Fruit fly (Drosophila melanogaster) whole organism, embryonic: ENCODE data around the gene Tim17a2.

Experiments
- Ada2b ChIP-seq: fragments of 200-800 bp; sonication (Bioruptor generic); IDR thresholded peaks from 2 replicates; pipeline ENCODE4 v1.3.6; 2022; ENCODE audit warnings: missing biosample characterization, missing genetic modification characterization
- Atf3 ChIP-seq: fragments of 200-800 bp; sonication (Bioruptor generic); optimal IDR thresholded peaks from 3 replicates; lab custom pipeline; 2016; ENCODE audit warnings: missing biosample characterization, missing genetic modification characterization
- B-H2 ChIP-seq: fragments of 200-800 bp; sonication (Bioruptor generic); optimal IDR thresholded peaks from 2 replicates; lab custom pipeline; 2018; ENCODE audit warnings: missing biosample characterization, mild to moderate bottlenecking, missing genetic modification characterization
- CG10274 ChIP-seq: fragments of 200-800 bp; sonication (Bioruptor generic); optimal IDR thresholded peaks from 3 replicates; lab custom pipeline; 2017; ENCODE audit warnings: missing biosample characterization, mild to moderate bottlenecking, missing genetic modification characterization
- CG11247 ChIP-seq: fragments of 200-800 bp; sonication (Bioruptor generic); IDR thresholded peaks from 2 replicates; pipeline ENCODE4 v1.3.6; 2022; ENCODE audit warnings: missing biosample characterization, missing genetic modification characterization
- CG11695 ChIP-seq: fragments of 200-800 bp; sonication (Bioruptor generic); IDR thresholded peaks from 3 replicates; pipeline ENCODE4 v1.3.6; 2022; ENCODE audit warnings: missing biosample characterization, missing genetic modification characterization
- CG11696 ChIP-seq: fragments of 200-800 bp; sonication (Bioruptor generic); IDR thresholded peaks from 2 replicates; pipeline ENCODE4 v1.3.6; 2022; ENCODE audit warnings: missing biosample characterization, missing genetic modification characterization
- CG12155 ChIP-seq: fragments of 200-800 bp; sonication (Bioruptor generic); optimal IDR thresholded peaks from 3 replicates; lab custom pipeline; 2016; ENCODE audit warnings: missing biosample characterization, missing genetic modification characterization
- CG12942 ChIP-seq: fragments of 200-800 bp; sonication (Bioruptor generic); optimal IDR thresholded peaks from 3 replicates; lab custom pipeline; 2016; ENCODE audit warnings: missing biosample characterization, missing genetic modification characterization
- CG13123 ChIP-seq: fragments of 200-800 bp; sonication (Bioruptor generic); optimal IDR thresholded peaks from 2 replicates; lab custom pipeline; 2016; ENCODE audit warnings: missing biosample characterization, missing genetic modification characterization
- CG13424 ChIP-seq: fragments of 200-800 bp; sonication (Bioruptor generic); optimal IDR thresholded peaks from 2 replicates; lab custom pipeline; 2019; ENCODE audit warnings: missing biosample characterization, mild to moderate bottlenecking, missing genetic modification characterization, moderate library complexity
- CG17359 ChIP-seq: fragments of 200-800 bp; sonication (Bioruptor generic); optimal IDR thresholded peaks from 3 replicates; lab custom pipeline; 2018; ENCODE audit warnings: missing biosample characterization, mild to moderate bottlenecking, missing genetic modification characterization, moderate library complexity
- CG17385 ChIP-seq: fragments of 200-800 bp; sonication (Bioruptor generic); optimal IDR thresholded peaks from 3 replicates; lab custom pipeline; 2018; ENCODE audit warnings: missing biosample characterization, mild to moderate bottlenecking, missing genetic modification characterization
- CG17568 ChIP-seq: fragments of 200-800 bp; sonication (Bioruptor generic); optimal IDR thresholded peaks from 2 replicates; lab custom pipeline; 2018; ENCODE audit warnings: missing biosample characterization, mild to moderate bottlenecking, missing genetic modification characterization, moderate library complexity
- CG18011 ChIP-seq: fragments of 200-800 bp; sonication (Bioruptor generic); optimal IDR thresholded peaks from 2 replicates; lab custom pipeline; 2017; ENCODE audit warnings: missing biosample characterization, missing genetic modification characterization, mild to moderate bottlenecking, moderate library complexity, missing genotype
- CG18476 ChIP-seq: fragments of 200-800 bp; sonication (Bioruptor generic); optimal IDR thresholded peaks from 2 replicates; lab custom pipeline; 2016; ENCODE audit warnings: missing biosample characterization, mild to moderate bottlenecking, missing genetic modification characterization
- CG2129 ChIP-seq: fragments of 200-800 bp; sonication (Bioruptor generic); IDR thresholded peaks from 2 replicates; pipeline ENCODE4 v1.3.6; 2022; ENCODE audit warnings: missing biosample characterization, missing genetic modification characterization; ENCODE audit not compliant: partially characterized antibody
- CG3163 ChIP-seq: fragments of 200-800 bp; sonication (Bioruptor generic); optimal IDR thresholded peaks from 3 replicates; lab custom pipeline; 2016; ENCODE audit warnings: missing biosample characterization, missing genetic modification characterization
- CG4730 ChIP-seq: fragments of 200-800 bp; sonication (Bioruptor generic); IDR thresholded peaks from 2 replicates; pipeline ENCODE4 v1.3.6; 2022; ENCODE audit warnings: missing biosample characterization, missing genetic modification characterization
- CG7786 ChIP-seq: fragments of 200-800 bp; sonication (Bioruptor generic); optimal IDR thresholded peaks from 2 replicates; lab custom pipeline; 2016; ENCODE audit warnings: missing biosample characterization, missing genetic modification characterization
- CG7987 ChIP-seq: fragments of 200-800 bp; sonication (Bioruptor generic); optimal IDR thresholded peaks from 2 replicates; lab custom pipeline; 2018; ENCODE audit warnings: missing biosample characterization, mild to moderate bottlenecking, missing genetic modification characterization, moderate library complexity
- CG8089 ChIP-seq: fragments of 200-800 bp; sonication (Bioruptor generic); optimal IDR thresholded peaks from 3 replicates; lab custom pipeline; 2016; ENCODE audit warnings: missing biosample characterization, missing genetic modification characterization
- CG8478 ChIP-seq: fragments of >200 bp; optimal IDR thresholded peaks from 2 replicates; lab custom pipeline; 2018
- CG8944 ChIP-seq: fragments of 200-800 bp; sonication (Bioruptor generic); optimal IDR thresholded peaks from 3 replicates; lab custom pipeline; 2016; ENCODE audit warnings: missing biosample characterization, missing genetic modification characterization
- CG9817 ChIP-seq: fragments of 200-800 bp; sonication (Bioruptor generic); optimal IDR thresholded peaks from 2 replicates; lab custom pipeline; 2018; ENCODE audit warnings: missing biosample characterization, mild to moderate bottlenecking, missing genetic modification characterization, moderate library complexity
- CG9932 ChIP-seq: fragments of 200-800 bp; sonication (Bioruptor generic); IDR thresholded peaks from 2 replicates; pipeline ENCODE4 v1.3.6; 2022; ENCODE audit warnings: missing biosample characterization, missing genetic modification characterization
- Dek ChIP-seq: fragments of 200-800 bp; sonication (Bioruptor generic); optimal IDR thresholded peaks from 3 replicates; lab custom pipeline; 2019; ENCODE audit warnings: missing biosample characterization, mild to moderate bottlenecking, missing genetic modification characterization, moderate library complexity
- Doc3 ChIP-seq: fragments of 200-800 bp; sonication (Bioruptor generic); IDR thresholded peaks from 3 replicates; pipeline ENCODE4 v1.3.6; 2022; ENCODE audit warnings: missing biosample characterization, missing genetic modification characterization; ENCODE audit not compliant: partially characterized antibody
- Hey ChIP-seq: fragments of 200-800 bp; sonication (Bioruptor generic); optimal IDR thresholded peaks from 3 replicates; lab custom pipeline; 2018; ENCODE audit warnings: missing biosample characterization, mild to moderate bottlenecking, missing genetic modification characterization
- PHDP ChIP-seq: fragments of 200-800 bp; sonication (Bioruptor generic); optimal IDR thresholded peaks from 3 replicates; lab custom pipeline; 2018; ENCODE audit warnings: missing biosample characterization, mild to moderate bottlenecking, missing genetic modification characterization, moderate library complexity
- Sin3A ChIP-seq: fragments of >200 bp; optimal IDR thresholded peaks from 2 replicates; lab custom pipeline; 2018
- Sox100B ChIP-seq: fragments of 200-800 bp; sonication (Bioruptor generic); optimal IDR thresholded peaks from 3 replicates; lab custom pipeline; 2018; ENCODE audit warnings: missing biosample characterization, mild to moderate bottlenecking, missing genetic modification characterization
- Stat92E ChIP-seq, 3 experiments: fragments of >200 bp in 2 of 3; fragments of 200-800 bp in 1 of 3; sonication (Bioruptor generic) in 1 of 3; optimal IDR thresholded peaks; 2 replicates each; lab custom pipeline; 2017 to 2019; ENCODE audit warnings: missing biosample characterization in 3 of 3, missing genetic modification characterization in 3 of 3, mild to moderate bottlenecking in 1 of 3, moderate library complexity in 1 of 3
- ac ChIP-seq: fragments of 200-800 bp; sonication (Bioruptor generic); optimal IDR thresholded peaks from 3 replicates; lab custom pipeline; 2017; ENCODE audit warnings: missing biosample characterization, mild to moderate bottlenecking, missing genetic modification characterization
- ap ChIP-seq: fragments of 200-800 bp; sonication (Bioruptor generic); IDR thresholded peaks from 2 replicates; pipeline ENCODE4 v1.3.6; 2022; ENCODE audit warnings: missing biosample characterization, missing genetic modification characterization
- ash1 ChIP-seq: fragments of 200-800 bp; sonication (Bioruptor generic); optimal IDR thresholded peaks from 2 replicates; lab custom pipeline; 2018; ENCODE audit warnings: missing biosample characterization, mild to moderate bottlenecking, missing genetic modification characterization
- btn ChIP-seq: fragments of 200-800 bp; sonication (Bioruptor generic); optimal IDR thresholded peaks from 2 replicates; lab custom pipeline; 2016; ENCODE audit warnings: missing biosample characterization, missing genetic modification characterization
- dati ChIP-seq: fragments of 200-800 bp; sonication (Bioruptor generic); IDR thresholded peaks from 2 replicates; pipeline ENCODE4 v1.3.6; 2022; ENCODE audit warnings: missing biosample characterization, missing genetic modification characterization
- exex ChIP-seq: fragments of 200-800 bp; sonication (Bioruptor generic); optimal IDR thresholded peaks from 4 replicates; lab custom pipeline; 2018; ENCODE audit warnings: missing biosample characterization, mild to moderate bottlenecking, missing genetic modification characterization, moderate library complexity
- eyg ChIP-seq: fragments of 200-800 bp; sonication (Bioruptor generic); optimal IDR thresholded peaks from 3 replicates; lab custom pipeline; 2016; ENCODE audit warnings: missing biosample characterization, missing genetic modification characterization
- ken ChIP-seq: fragments of 200-800 bp; sonication (Bioruptor generic); IDR thresholded peaks from 3 replicates; pipeline ENCODE4 v1.3.6; 2022; ENCODE audit warnings: missing biosample characterization, missing genetic modification characterization
- odd ChIP-seq: fragments of 200-800 bp; sonication (Bioruptor generic); optimal IDR thresholded peaks from 2 replicates; lab custom pipeline; 2017; ENCODE audit warnings: missing biosample characterization, mild to moderate bottlenecking, missing genetic modification characterization
- ranshi ChIP-seq: fragments of 200-800 bp; sonication (Bioruptor generic); IDR thresholded peaks from 2 replicates; pipeline ENCODE4 v1.3.6; 2022; ENCODE audit warnings: missing biosample characterization, missing genetic modification characterization
- run ChIP-seq: fragments of 200-800 bp; sonication (Bioruptor generic); optimal IDR thresholded peaks from 3 replicates; lab custom pipeline; 2018; ENCODE audit warnings: missing biosample characterization, mild to moderate bottlenecking, missing genetic modification characterization
- tap ChIP-seq: fragments of 200-800 bp; optimal IDR thresholded peaks from 3 replicates; lab custom pipeline; 2019; ENCODE audit warnings: missing biosample characterization, mild to moderate bottlenecking, missing genetic modification characterization, moderate library complexity
- tgo ChIP-seq: fragments of 200-800 bp; sonication (Bioruptor generic); IDR thresholded peaks from 3 replicates; pipeline ENCODE4 v1.3.6; 2022; ENCODE audit warnings: missing biosample characterization, missing genetic modification characterization
- twi ChIP-seq: fragments of 200-800 bp; optimal IDR thresholded peaks from 2 replicates; lab custom pipeline; 2019; ENCODE audit warnings: missing biosample characterization, mild to moderate bottlenecking, missing genetic modification characterization, moderate library complexity
- unpg ChIP-seq: fragments of 200-800 bp; sonication (Bioruptor generic); optimal IDR thresholded peaks from 3 replicates; lab custom pipeline; 2018; ENCODE audit warnings: missing biosample characterization, mild to moderate bottlenecking, missing genetic modification characterization, moderate library complexity
- wdn ChIP-seq: fragments of 200-800 bp; sonication (Bioruptor generic); IDR thresholded peaks from 2 replicates; pipeline ENCODE4 v1.3.6; 2022; ENCODE audit warnings: missing biosample characterization, missing genetic modification characterization
- yki ChIP-seq: fragments of >200 bp; optimal IDR thresholded peaks from 3 replicates; lab custom pipeline; 2018
- zf30C ChIP-seq: fragments of 200-800 bp; sonication (Bioruptor generic); optimal IDR thresholded peaks from 3 replicates; lab custom pipeline; 2018; ENCODE audit warnings: missing biosample characterization, mild to moderate bottlenecking, missing genetic modification characterization
- zfh1 ChIP-seq: fragments of 200-800 bp; sonication (Bioruptor generic); IDR thresholded peaks from 3 replicates; pipeline ENCODE4 v1.3.6; 2022; ENCODE audit warnings: missing biosample characterization, missing genetic modification characterization

Gene Tim17a2

DNA sequence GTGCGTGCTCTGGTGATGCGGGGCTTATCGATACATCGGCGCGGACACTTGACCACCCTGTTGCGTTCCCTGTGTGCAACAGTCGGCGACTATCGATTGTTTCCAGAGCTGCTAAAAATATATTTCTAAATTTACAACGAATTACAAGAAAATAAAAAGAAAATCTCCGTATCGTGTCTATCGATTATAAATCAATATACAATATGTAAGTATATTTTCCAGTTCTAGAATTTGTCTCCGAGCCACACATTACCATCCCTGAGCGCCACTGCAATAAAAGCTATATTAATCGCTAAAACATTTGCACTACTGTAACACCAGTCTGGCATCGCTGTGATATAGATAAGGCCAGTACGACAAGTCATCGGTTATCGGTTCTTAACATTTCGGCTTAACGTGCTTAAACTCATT, 30.3 kb downstream of the Tim17a2 start, which contains the start of the genes Kat60 and Mms19 (continued):
- TF ChIP-seq Ada2b (GFP tag; lab: Robert Waterston, UW) (peak; percentile 39; the same call in 1 of the 2 replicates), ac (GFP tag; lab: Kevin White, UChicago) (no peak), CG12155 (peak; percentile 66), Sin3A (peak; percentile 100), Dek (tag; lab: Kevin White, UChicago) (no peak), unpg (GFP tag; lab: Kevin White, UChicago) (no peak), CG7786 (GFP tag; lab: Kevin White, UChicago) (peak; percentile 35), zfh1 (GFP tag; lab: Robert Waterston, UW) (peak; percentile 69; the same call in 2 of the 3 replicates), ranshi (GFP tag; lab: Robert Waterston, UW) (peak; percentile 61; the same call in 1 of the 2 replicates), Doc3 (GFP tag; lab: Robert Waterston, UW) (peak; percentile 93), CG7987 (GFP tag; lab: Kevin White, UChicago) (no peak), odd (GFP tag; lab: Kevin White, UChicago) (no peak), CG13424 (tag; lab: Kevin White, UChicago) (peak; percentile 61), CG9817 (tag; lab: Kevin White, UChicago) (peak; percentile 68), tgo (GFP tag; lab: Robert Waterston, UW) (peak; percentile 71), ken (GFP tag; lab: Robert Waterston, UW) (peak; percentile 65; the same call in 2 of the 3 replicates), CG13123 (GFP tag; lab: Kevin White, UChicago) (peak; percentile 29), CG4730 (GFP tag; lab: Robert Waterston, UW) (peak; percentile 45; the same call in 1 of the 2 replicates), run (tag; lab: Kevin White, UChicago) (no peak), CG17359 (tag; lab: Kevin White, UChicago) (peak; percentile 25), Hey (tag; lab: Kevin White, UChicago) (no peak), CG8478 (lab: Kevin White, UChicago) (no peak), btn (GFP tag; lab: Kevin White, UChicago) (no peak), CG11696 (no peak), CG18011 (GFP tag; lab: Kevin White, UChicago) (peak; percentile 7), tap (no peak), CG17568 (GFP tag; lab: Kevin White, UChicago) (no peak), CG9932 (GFP tag; lab: Robert Waterston, UW) (peak; percentile 91), zf30C (no peak), CG11695 (GFP tag; lab: Robert Waterston, UW) (no peak), CG8089 (GFP tag; lab: Kevin White, UChicago) (peak; percentile 38), CG10274 (GFP tag; lab: Kevin White, UChicago) (no peak), twi (tag; lab: Kevin White, UChicago) (no peak), Stat92E (GFP tag; optimal IDR thresholded peaks at IDR 0.05; lab: Kevin White, UChicago) (peak in 1 of 3 experiments; percentile 68), eyg (GFP tag; lab: Kevin White, UChicago) (peak; percentile 19), CG17385 (GFP tag; lab: Kevin White, UChicago) (no peak), B-H2 (GFP tag; lab: Kevin White, UChicago) (no peak), PHDP (tag; lab: Kevin White, UChicago) (no peak), exex (tag; lab: Kevin White, UChicago) (no peak), Sox100B (GFP tag; lab: Kevin White, UChicago) (no peak), ap (no peak), ash1 (no peak), Atf3 (GFP tag; lab: Kevin White, UChicago) (peak; percentile 56), CG3163 (GFP tag; lab: Kevin White, UChicago) (peak; percentile 36), CG12942 (GFP tag; lab: Kevin White, UChicago) (peak; percentile 68), CG8944 (GFP tag; lab: Kevin White, UChicago) (peak; percentile 30), wdn (GFP tag; lab: Robert Waterston, UW) (peak; percentile 54; the same call in 1 of the 2 replicates), CG2129 (GFP tag; lab: Robert Waterston, UW) (peak; percentile 88), CG18476 (GFP tag; lab: Kevin White, UChicago) (peak; percentile 76), CG11247 (GFP tag; lab: Robert Waterston, UW) (peak; percentile 72), dati (no peak), yki (lab: Kevin White, UChicago) (no peak)
